Fruit fly (Drosophila melanogaster) whole organism, embryonic: ENCODE results near the gene DCAF12.

Experiments
- Awh ChIP-seq: fragments of 200-800 bp; sonication (Bioruptor generic); IDR thresholded peaks from 2 replicates; pipeline ENCODE4, ENCODE4 v1.3.6; 2022; ENCODE audit warnings: missing biosample characterization, missing genetic modification characterization
- Blimp-1 ChIP-seq: fragments of 200-800 bp; sonication (Bioruptor generic); optimal IDR thresholded peaks from 3 replicates; lab custom pipeline; 2018; ENCODE audit warnings: missing biosample characterization, missing genetic modification characterization, mild to moderate bottlenecking, moderate library complexity, missing genetic modification reagents
- CG10431 ChIP-seq: fragments of 200-800 bp; sonication (Bioruptor generic); optimal IDR thresholded peaks from 3 replicates; lab custom pipeline; 2018; ENCODE audit warnings: missing biosample characterization, mild to moderate bottlenecking, missing genetic modification characterization
- CG11085 ChIP-seq: fragments of 200-800 bp; sonication (Bioruptor generic); IDR thresholded peaks from 2 replicates; pipeline ENCODE4 v1.3.6; 2022; ENCODE audit warnings: missing biosample characterization, missing genetic modification characterization
- CG11504 ChIP-seq: fragments of 200-800 bp; sonication (Bioruptor generic); optimal IDR thresholded peaks from 3 replicates; lab custom pipeline; 2019; ENCODE audit warnings: missing biosample characterization, mild to moderate bottlenecking, missing genetic modification characterization, moderate library complexity
- CG12104 ChIP-seq: fragments of 200-800 bp; sonication (Bioruptor generic); optimal IDR thresholded peaks from 3 replicates; lab custom pipeline; 2016; ENCODE audit warnings: missing biosample characterization, missing genetic modification characterization
- CG12236 ChIP-seq: fragments of 200-800 bp; sonication (Bioruptor generic); optimal IDR thresholded peaks from 2 replicates; lab custom pipeline; 2016; ENCODE audit warnings: missing biosample characterization, missing genetic modification characterization
- CG13624 ChIP-seq: fragments of 200-800 bp; sonication (Bioruptor generic); optimal IDR thresholded peaks from 2 replicates; lab custom pipeline; 2016; ENCODE audit warnings: missing biosample characterization, missing genetic modification characterization
- CG16779 ChIP-seq: fragments of 200-800 bp; sonication (Bioruptor generic); IDR thresholded peaks from 2 replicates; pipeline ENCODE4 v1.3.6; 2022; ENCODE audit warnings: missing biosample characterization, missing genetic modification characterization
- CG17328 ChIP-seq: fragments of 200-800 bp; sonication (Bioruptor generic); IDR thresholded peaks from 2 replicates; pipeline ENCODE4 v1.3.6; 2022; ENCODE audit warnings: missing biosample characterization, missing genetic modification characterization
- CG18764 ChIP-seq: fragments of 200-800 bp; sonication (Bioruptor generic); optimal IDR thresholded peaks from 3 replicates; lab custom pipeline; 2016; ENCODE audit warnings: missing biosample characterization, missing genetic modification characterization
- CG2678 ChIP-seq: fragments of 200-800 bp; sonication (Bioruptor generic); optimal IDR thresholded peaks from 3 replicates; lab custom pipeline; 2019; ENCODE audit warnings: missing biosample characterization, mild to moderate bottlenecking, missing genetic modification characterization, moderate library complexity
- CG2875 ChIP-seq: fragments of 200-800 bp; sonication (Bioruptor generic); optimal IDR thresholded peaks from 2 replicates; lab custom pipeline; 2017; ENCODE audit warnings: missing biosample characterization, mild to moderate bottlenecking, missing genetic modification characterization, missing genetic modification reagents
- CG31365 ChIP-seq: fragments of 200-800 bp; sonication (Bioruptor generic); optimal IDR thresholded peaks from 2 replicates; lab custom pipeline; 2018; ENCODE audit warnings: missing biosample characterization, mild to moderate bottlenecking, missing genetic modification characterization
- CG33557 ChIP-seq: fragments of 200-800 bp; sonication (Bioruptor generic); optimal IDR thresholded peaks from 2 replicates; lab custom pipeline; 2019; ENCODE audit warnings: missing biosample characterization, mild to moderate bottlenecking, missing genetic modification characterization, moderate library complexity
- CG4282 ChIP-seq: fragments of 200-800 bp; sonication (Bioruptor generic); optimal IDR thresholded peaks from 2 replicates; lab custom pipeline; 2016; ENCODE audit warnings: missing biosample characterization, missing genetic modification characterization
- CG7357 ChIP-seq: fragments of 200-800 bp; sonication (Bioruptor generic); IDR thresholded peaks from 3 replicates; pipeline ENCODE4 v1.3.6; 2022; ENCODE audit warnings: missing biosample characterization, missing genetic modification characterization
- CTCF ChIP-seq: fragments of 200-800 bp; sonication (Bioruptor generic); optimal IDR thresholded peaks from 2 replicates; lab custom pipeline; 2017; ENCODE audit warnings: missing biosample characterization, mild to moderate bottlenecking, missing genetic modification characterization, moderate library complexity
- D ChIP-seq, 2 experiments: fragments of 200-800 bp in 1 of 2; fragments of >200 bp in 1 of 2; sonication (Bioruptor generic) in 1 of 2; optimal IDR thresholded peaks; 2 replicates in 1 of 2; 3 replicates in 1 of 2; lab custom pipeline; 2017; ENCODE audit warnings: mild to moderate bottlenecking in 1 of 2, missing biosample characterization in 1 of 2, missing genetic modification characterization in 1 of 2, missing genetic modification reagents in 1 of 2
- Dll ChIP-seq: fragments of 200-800 bp; sonication (Bioruptor generic); IDR thresholded peaks from 4 replicates; pipeline ENCODE4 v1.3.6; 2022; ENCODE audit warnings: missing biosample characterization, missing genetic modification characterization; ENCODE audit not compliant: partially characterized antibody
- Eip74EF ChIP-seq, 2 experiments: fragments of 200-800 bp in 1 of 2; fragments of >200 bp in 1 of 2; sonication (Bioruptor generic) in 1 of 2; optimal IDR thresholded peaks; 2 replicates each; lab custom pipeline; 2017 to 2019; ENCODE audit warnings: missing biosample characterization in 2 of 2, missing genetic modification characterization in 2 of 2, mild to moderate bottlenecking in 1 of 2, moderate library complexity in 1 of 2
- Fer1 ChIP-seq: fragments of 200-800 bp; sonication (Bioruptor generic); optimal IDR thresholded peaks from 2 replicates; lab custom pipeline; 2017; ENCODE audit warnings: missing biosample characterization, mild to moderate bottlenecking, missing genetic modification characterization
- Hmr ChIP-seq: fragments of 200-800 bp; sonication (Bioruptor generic); optimal IDR thresholded peaks from 3 replicates; lab custom pipeline; 2017; ENCODE audit warnings: mild to moderate bottlenecking, missing biosample characterization, missing genetic modification reagents, missing genetic modification characterization
- Max ChIP-seq: fragments of 200-800 bp; sonication (Bioruptor generic); optimal IDR thresholded peaks from 2 replicates; lab custom pipeline; 2016; ENCODE audit warnings: missing biosample characterization, mild to moderate bottlenecking, missing genetic modification characterization
- Med ChIP-seq: fragments of 200-800 bp; sonication (Bioruptor generic); peaks from one replicate; lab custom pipeline; 2016; ENCODE audit warnings: missing biosample characterization, missing genetic modification characterization, mild to moderate bottlenecking, inconsistent platforms, moderate library complexity
- Neu2 ChIP-seq: fragments of 200-800 bp; sonication (Bioruptor generic); optimal IDR thresholded peaks from 3 replicates; lab custom pipeline; 2016; ENCODE audit warnings: missing biosample characterization, missing genetic modification characterization, borderline replicate concordance
- Pdp1 ChIP-seq, 2 experiments: fragments of 200-800 bp; sonication (Bioruptor generic); optimal IDR thresholded peaks; 3 replicates each; lab custom pipeline; 2016; ENCODE audit warnings: missing biosample characterization in 2 of 2, missing genetic modification characterization in 2 of 2, mild to moderate bottlenecking in 1 of 2, moderate library complexity in 1 of 2
- Rfx ChIP-seq: fragments of 200-800 bp; sonication (Bioruptor generic); IDR thresholded peaks from 2 replicates; pipeline ENCODE4 v1.3.6; 2022; ENCODE audit warnings: missing biosample characterization, missing genetic modification characterization
- Sox102F ChIP-seq: fragments of 200-800 bp; sonication (Bioruptor generic); optimal IDR thresholded peaks from 2 replicates; lab custom pipeline; 2018; ENCODE audit warnings: missing biosample characterization, mild to moderate bottlenecking, missing genetic modification characterization, moderate library complexity
- ap ChIP-seq: fragments of 200-800 bp; sonication (Bioruptor generic); IDR thresholded peaks from 2 replicates; pipeline ENCODE4 v1.3.6; 2022; ENCODE audit warnings: missing biosample characterization, missing genetic modification characterization
- ato ChIP-seq: fragments of 200-800 bp; sonication (Bioruptor generic); IDR thresholded peaks from 2 replicates; pipeline ENCODE4 v1.3.6; 2022; ENCODE audit warnings: missing biosample characterization, missing genetic modification characterization; ENCODE audit not compliant: partially characterized antibody
- bbx ChIP-seq: fragments of 200-800 bp; sonication (Bioruptor generic); IDR thresholded peaks from 2 replicates; pipeline ENCODE4 v1.3.6; 2022; ENCODE audit warnings: missing biosample characterization, missing genetic modification characterization; ENCODE audit not compliant: partially characterized antibody
- br ChIP-seq: fragments of >200 bp; optimal IDR thresholded peaks from 2 replicates; lab custom pipeline; 2017
- crc ChIP-seq: fragments of 200-800 bp; sonication (Bioruptor generic); optimal IDR thresholded peaks from 2 replicates; lab custom pipeline; 2016; ENCODE audit warnings: missing biosample characterization, missing genetic modification characterization
- dm ChIP-seq: fragments of 200-800 bp; sonication (Bioruptor generic); optimal IDR thresholded peaks from 3 replicates; lab custom pipeline; 2016; ENCODE audit warnings: missing biosample characterization, missing genetic modification characterization
- dmrt99B ChIP-seq: fragments of 200-800 bp; sonication (Bioruptor generic); optimal IDR thresholded peaks from 2 replicates; lab custom pipeline; 2018; ENCODE audit warnings: missing biosample characterization, mild to moderate bottlenecking, missing genetic modification characterization, moderate library complexity
- dpn ChIP-seq, 2 experiments: fragments of 200-800 bp; sonication (Bioruptor generic); optimal IDR thresholded peaks; 3 replicates each; lab custom pipeline; 2016; ENCODE audit warnings: missing biosample characterization in 2 of 2, missing genetic modification characterization in 2 of 2
- gro ChIP-seq: fragments of 200-800 bp; sonication (Bioruptor generic); optimal IDR thresholded peaks from 2 replicates; lab custom pipeline; 2016; ENCODE audit warnings: missing biosample characterization, missing genetic modification characterization
- hb ChIP-seq: fragments of 200-800 bp; sonication (Bioruptor generic); IDR thresholded peaks from 3 replicates; pipeline ENCODE4 v1.3.6; 2022; ENCODE audit warnings: missing biosample characterization, missing genetic modification characterization; ENCODE audit not compliant: partially characterized antibody
- kah ChIP-seq: fragments of 200-800 bp; sonication (Bioruptor generic); optimal IDR thresholded peaks from 2 replicates; lab custom pipeline; 2018; ENCODE audit warnings: missing biosample characterization, mild to moderate bottlenecking, missing genetic modification characterization
- lab ChIP-seq: fragments of 200-800 bp; sonication (Bioruptor generic); optimal IDR thresholded peaks from 3 replicates; lab custom pipeline; 2017; ENCODE audit warnings: missing biosample characterization, missing genetic modification characterization, mild to moderate bottlenecking, moderate library complexity, missing genetic modification reagents
- sc ChIP-seq, 3 experiments: fragments of >200 bp in 2 of 3; fragments of 200-800 bp in 1 of 3; sonication (Bioruptor generic) in 1 of 3; optimal IDR thresholded peaks; 2 replicates in 2 of 3; 3 replicates in 1 of 3; lab custom pipeline; 2017; ENCODE audit warnings: mild to moderate bottlenecking in 1 of 3, missing biosample characterization in 1 of 3, missing genetic modification characterization in 1 of 3, missing genetic modification reagents in 1 of 3
- shn ChIP-seq: fragments of 200-800 bp; sonication (Bioruptor generic); optimal IDR thresholded peaks from 3 replicates; lab custom pipeline; 2016; ENCODE audit warnings: missing biosample characterization, missing genetic modification characterization
- slp2 ChIP-seq: fragments of 200-800 bp; sonication (Bioruptor generic); optimal IDR thresholded peaks from 2 replicates; lab custom pipeline; 2016; ENCODE audit warnings: missing biosample characterization, missing genetic modification characterization
- tx ChIP-seq: fragments of 200-800 bp; sonication (Bioruptor generic); optimal IDR thresholded peaks from 2 replicates; lab custom pipeline; 2016; ENCODE audit warnings: missing biosample characterization, missing genetic modification characterization
- unpg ChIP-seq: fragments of 200-800 bp; sonication (Bioruptor generic); optimal IDR thresholded peaks from 3 replicates; lab custom pipeline; 2018; ENCODE audit warnings: missing biosample characterization, mild to moderate bottlenecking, missing genetic modification characterization, moderate library complexity
- usp ChIP-seq: fragments of >200 bp; optimal IDR thresholded peaks from 2 replicates; lab custom pipeline; 2017; ENCODE audit warnings: missing biosample characterization, missing genetic modification characterization
- zen ChIP-seq: fragments of 200-800 bp; sonication (Bioruptor generic); optimal IDR thresholded peaks from 3 replicates; lab custom pipeline; 2018; ENCODE audit warnings: missing biosample characterization, mild to moderate bottlenecking, missing genetic modification characterization, moderate library complexity

DCAF12 gene

dm6 chr3R:11992934-11993670, 23.7 kb downstream of the DCAF12 start, which contains the start of gene mfas (continued):
- no peak for TF ChIP-seq Neu2 (GFP tag; lab: Kevin White, UChicago)
- peak; percentile 14 for TF ChIP-seq Sox102F
- no peak for TF ChIP-seq dm (GFP tag; lab: Kevin White, UChicago)
- no peak for TF ChIP-seq slp2
- peak; percentile 22; the same call in 1 of the 2 replicates for TF ChIP-seq bbx (GFP tag; lab: Robert Waterston, UW)
- TF ChIP-seq lab (GFP tag; lab: Kevin White, UChicago): peak; percentile 61
- TF ChIP-seq CG2875 (GFP tag; lab: Kevin White, UChicago): peak; percentile 43
- no peak for TF ChIP-seq CG7357 (GFP tag; lab: Robert Waterston, UW)
- peak; percentile 21 for TF ChIP-seq Hmr (GFP tag; lab: Kevin White, UChicago)
- peak; percentile 7 for TF ChIP-seq crc (GFP tag; lab: Kevin White, UChicago)
- no peak for TF ChIP-seq D (optimal IDR thresholded peaks at IDR 0.05; lab: Kevin White, UChicago)
- TF ChIP-seq D (GFP tag; optimal IDR thresholded peaks at IDR 0.05; lab: Kevin White, UChicago): no peak
- TF ChIP-seq unpg: peak; percentile 25
- TF ChIP-seq CG33557 (GFP tag; lab: Kevin White, UChicago): peak; percentile 41
- TF ChIP-seq br (lab: Kevin White, UChicago): no peak
- no peak for TF ChIP-seq sc (optimal IDR thresholded peaks at IDR 0.05; lab: Kevin White, UChicago)
- peak; percentile 15 for TF ChIP-seq sc (GFP tag; optimal IDR thresholded peaks at IDR 0.05; lab: Kevin White, UChicago)
- no peak for TF ChIP-seq CG4282 (GFP tag; lab: Kevin White, UChicago)
- TF ChIP-seq CG10431 (GFP tag; lab: Kevin White, UChicago): peak; percentile 20
- TF ChIP-seq Eip74EF (GFP tag; optimal IDR thresholded peaks at IDR 0.05; lab: Kevin White, UChicago): no peak
- TF ChIP-seq usp (GFP tag; lab: Kevin White, UChicago): no peak
- no peak for TF ChIP-seq CG12236
- peak; percentile 20 for TF ChIP-seq dmrt99B
- TF ChIP-seq CG16779 (GFP tag; lab: Robert Waterston, UW): no peak
- no peak for TF ChIP-seq CG31365 (tag; lab: Kevin White, UChicago)
- TF ChIP-seq Pdp1 (GFP tag; optimal IDR thresholded peaks at IDR 0.05; lab: Kevin White, UChicago): peak in 1 of 2 experiments; percentile 10
- TF ChIP-seq Max: no peak
- TF ChIP-seq CG11085 (GFP tag; lab: Robert Waterston, UW): no peak
- no peak for TF ChIP-seq CTCF (GFP tag; lab: Kevin White, UChicago)
- TF ChIP-seq Blimp-1 (GFP tag; lab: Kevin White, UChicago): peak; percentile 55
- TF ChIP-seq CG11504: peak; percentile 39
- TF ChIP-seq gro (GFP tag; lab: Kevin White, UChicago): peak; percentile 31
- TF ChIP-seq hb (GFP tag; lab: Robert Waterston, UW): no peak
- TF ChIP-seq CG2678 (tag; lab: Kevin White, UChicago): no peak
- no peak for TF ChIP-seq ato (GFP tag; lab: Robert Waterston, UW)
- TF ChIP-seq CG13624 (GFP tag; lab: Kevin White, UChicago): no peak
- TF ChIP-seq Awh (GFP tag; lab: Robert Waterston, UW): 0 out of 2 replicates have a peak, but pooled peaks have one; percentile 31
- TF ChIP-seq ap (GFP tag; lab: Robert Waterston, UW): no peak
- TF ChIP-seq dpn (GFP tag; optimal IDR thresholded peaks at IDR 0.05; lab: Kevin White, UChicago): no peak
- no peak for TF ChIP-seq Rfx (GFP tag; lab: Robert Waterston, UW)
- TF ChIP-seq CG12104 (GFP tag; lab: Kevin White, UChicago): no peak
- TF ChIP-seq tx: no peak
- TF ChIP-seq Dll (GFP tag; lab: Robert Waterston, UW): 0 out of 4 replicates have a peak, but pooled peaks have one; percentile 10
- no peak for TF ChIP-seq zen (tag; lab: Kevin White, UChicago)
- TF ChIP-seq CG17328 (GFP tag; lab: Robert Waterston, UW): no peak
- TF ChIP-seq Fer1 (GFP tag; lab: Kevin White, UChicago): no peak
- no peak for TF ChIP-seq kah (GFP tag; lab: Kevin White, UChicago)
- TF ChIP-seq CG18764 (GFP tag; lab: Kevin White, UChicago): no peak
- TF ChIP-seq shn (GFP tag; lab: Kevin White, UChicago): no peak
- peak; percentile 84 for TF ChIP-seq Med (GFP tag; lab: Kevin White, UChicago)
